Fruit fly (Drosophila melanogaster) whole organism, embryonic: ENCODE measurements around the gene CG46440.
A peak's percentile ranks its signal among the peaks of the same experiment; 100 is the strongest.

Experiments used
- Adf1 ChIP-seq: fragments of 200-800 bp; sonication (Bioruptor generic); IDR thresholded peaks from 2 replicates; pipeline ENCODE4 v1.3.6; 2022; ENCODE audit warnings: missing biosample characterization, missing genetic modification characterization
- Asciz ChIP-seq: fragments of 200-800 bp; sonication (Bioruptor generic); optimal IDR thresholded peaks from 2 replicates; lab custom pipeline; 2017; ENCODE audit warnings: missing biosample characterization, mild to moderate bottlenecking, missing genetic modification characterization, missing genetic modification reagents
- CG10431 ChIP-seq: fragments of 200-800 bp; sonication (Bioruptor generic); optimal IDR thresholded peaks from 3 replicates; lab custom pipeline; 2018; ENCODE audit warnings: missing biosample characterization, mild to moderate bottlenecking, missing genetic modification characterization
- CG11504 ChIP-seq: fragments of 200-800 bp; sonication (Bioruptor generic); optimal IDR thresholded peaks from 3 replicates; lab custom pipeline; 2019; ENCODE audit warnings: missing biosample characterization, mild to moderate bottlenecking, missing genetic modification characterization, moderate library complexity
- CG11560 ChIP-seq: fragments of 200-800 bp; sonication (Bioruptor generic); IDR thresholded peaks from 3 replicates; pipeline ENCODE4 v1.3.6; 2022; ENCODE audit warnings: missing biosample characterization, missing genetic modification characterization
- CG12659 ChIP-seq: fragments of 200-800 bp; sonication (Bioruptor generic); optimal IDR thresholded peaks from 3 replicates; lab custom pipeline; 2017; ENCODE audit warnings: mild to moderate bottlenecking, missing biosample characterization, missing genetic modification reagents, missing genetic modification characterization
- CG13287 ChIP-seq: fragments of 200-800 bp; sonication (Bioruptor generic); IDR thresholded peaks from 2 replicates; pipeline ENCODE4 v1.3.6; 2022; ENCODE audit warnings: missing biosample characterization, missing genetic modification characterization; ENCODE audit not compliant: partially characterized antibody
- CG14710 ChIP-seq: fragments of 200-800 bp; sonication (Bioruptor generic); optimal IDR thresholded peaks from 3 replicates; lab custom pipeline; 2019; ENCODE audit warnings: missing biosample characterization, mild to moderate bottlenecking, missing genetic modification characterization, moderate library complexity
- CG17186 ChIP-seq: fragments of 200-800 bp; sonication (Bioruptor generic); optimal IDR thresholded peaks from 3 replicates; lab custom pipeline; 2017; ENCODE audit warnings: missing biosample characterization, missing genetic modification reagents, missing genetic modification characterization
- CG18619 ChIP-seq: fragments of 200-800 bp; sonication (Bioruptor generic); optimal IDR thresholded peaks from 3 replicates; lab custom pipeline; 2017; ENCODE audit warnings: missing biosample characterization, mild to moderate bottlenecking, missing genetic modification characterization
- CG2120 ChIP-seq: fragments of 200-800 bp; sonication (Bioruptor generic); optimal IDR thresholded peaks from 3 replicates; lab custom pipeline; 2016; ENCODE audit warnings: missing biosample characterization, missing genetic modification characterization
- CG2129 ChIP-seq: fragments of 200-800 bp; sonication (Bioruptor generic); IDR thresholded peaks from 2 replicates; pipeline ENCODE4 v1.3.6; 2022; ENCODE audit warnings: missing biosample characterization, missing genetic modification characterization; ENCODE audit not compliant: partially characterized antibody
- CG42726 ChIP-seq: fragments of 200-800 bp; sonication (Bioruptor generic); IDR thresholded peaks from 2 replicates; pipeline ENCODE4 v1.3.6; 2022; ENCODE audit warnings: missing biosample characterization, missing genetic modification characterization; ENCODE audit not compliant: partially characterized antibody
- CG7963 ChIP-seq: fragments of 200-800 bp; sonication (Bioruptor generic); IDR thresholded peaks from 3 replicates; pipeline ENCODE4 v1.3.6; 2022; ENCODE audit warnings: missing biosample characterization, missing genetic modification characterization; ENCODE audit not compliant: partially characterized antibody
- CG8290 ChIP-seq, 3 experiments: fragments of 200-800 bp; sonication (Bioruptor generic); optimal IDR thresholded peaks; 2 replicates each; lab custom pipeline; 2016 to 2019; ENCODE audit warnings: missing biosample characterization in 3 of 3, missing genetic modification characterization in 3 of 3, mild to moderate bottlenecking in 2 of 3, moderate library complexity in 1 of 3
- D19A ChIP-seq: fragments of 200-800 bp; optimal IDR thresholded peaks from 3 replicates; lab custom pipeline; 2019; ENCODE audit warnings: missing biosample characterization, mild to moderate bottlenecking, missing genetic modification characterization, moderate library complexity
- Doc3 ChIP-seq: fragments of 200-800 bp; sonication (Bioruptor generic); IDR thresholded peaks from 3 replicates; pipeline ENCODE4 v1.3.6; 2022; ENCODE audit warnings: missing biosample characterization, missing genetic modification characterization; ENCODE audit not compliant: partially characterized antibody
- Dp ChIP-seq: fragments of 200-800 bp; sonication (Bioruptor generic); optimal IDR thresholded peaks from 2 replicates; lab custom pipeline; 2018; ENCODE audit warnings: missing biosample characterization, mild to moderate bottlenecking, missing genetic modification characterization, moderate library complexity
- HmgZ ChIP-seq: fragments of 200-800 bp; sonication (Bioruptor generic); optimal IDR thresholded peaks from 2 replicates; lab custom pipeline; 2018; ENCODE audit warnings: missing biosample characterization, mild to moderate bottlenecking, missing genetic modification characterization
- Hr78 ChIP-seq, 2 experiments: fragments of 200-800 bp in 1 of 2; fragments of >200 bp in 1 of 2; sonication (Bioruptor generic) in 1 of 2; optimal IDR thresholded peaks; 2 replicates each; lab custom pipeline; 2017 to 2019; ENCODE audit warnings: missing biosample characterization in 2 of 2, missing genetic modification characterization in 2 of 2, mild to moderate bottlenecking in 1 of 2, moderate library complexity in 1 of 2
- MESR4 ChIP-seq: fragments of 200-800 bp; sonication (Bioruptor generic); optimal IDR thresholded peaks from 2 replicates; lab custom pipeline; 2018; ENCODE audit warnings: missing biosample characterization, mild to moderate bottlenecking, missing genetic modification characterization, moderate library complexity
- Myb ChIP-seq: fragments of 200-800 bp; sonication (Bioruptor generic); optimal IDR thresholded peaks from 2 replicates; lab custom pipeline; 2016; ENCODE audit warnings: missing biosample characterization, missing genetic modification characterization
- Pdp1 ChIP-seq, 2 experiments: fragments of 200-800 bp; sonication (Bioruptor generic); optimal IDR thresholded peaks; 3 replicates each; lab custom pipeline; 2016; ENCODE audit warnings: missing biosample characterization in 2 of 2, missing genetic modification characterization in 2 of 2, mild to moderate bottlenecking in 1 of 2, moderate library complexity in 1 of 2
- Rfx ChIP-seq: fragments of 200-800 bp; sonication (Bioruptor generic); IDR thresholded peaks from 2 replicates; pipeline ENCODE4 v1.3.6; 2022; ENCODE audit warnings: missing biosample characterization, missing genetic modification characterization
- Xbp1 ChIP-seq: fragments of 200-800 bp; sonication (Bioruptor generic); optimal IDR thresholded peaks from 3 replicates; lab custom pipeline; 2016; ENCODE audit warnings: missing biosample characterization, mild to moderate bottlenecking, missing genetic modification characterization
- ato ChIP-seq: fragments of 200-800 bp; sonication (Bioruptor generic); IDR thresholded peaks from 2 replicates; pipeline ENCODE4 v1.3.6; 2022; ENCODE audit warnings: missing biosample characterization, missing genetic modification characterization; ENCODE audit not compliant: partially characterized antibody
- bbx ChIP-seq: fragments of 200-800 bp; sonication (Bioruptor generic); IDR thresholded peaks from 2 replicates; pipeline ENCODE4 v1.3.6; 2022; ENCODE audit warnings: missing biosample characterization, missing genetic modification characterization; ENCODE audit not compliant: partially characterized antibody
- chinmo ChIP-seq: fragments of 200-800 bp; sonication (Bioruptor generic); IDR thresholded peaks from 4 replicates; pipeline ENCODE4 v1.3.6; 2022; ENCODE audit warnings: missing biosample characterization, missing genetic modification characterization; ENCODE audit not compliant: partially characterized antibody
- gfzf ChIP-seq: fragments of 200-800 bp; sonication (Bioruptor generic); optimal IDR thresholded peaks from 2 replicates; lab custom pipeline; 2016; ENCODE audit warnings: missing biosample characterization, mild to moderate bottlenecking, missing genetic modification characterization, moderate library complexity
- grau ChIP-seq: fragments of 200-800 bp; optimal IDR thresholded peaks from 3 replicates; lab custom pipeline; 2019; ENCODE audit warnings: missing biosample characterization, mild to moderate bottlenecking, missing genetic modification characterization, moderate library complexity
- hbn ChIP-seq: fragments of 200-800 bp; sonication (Bioruptor generic); IDR thresholded peaks from 2 replicates; pipeline ENCODE4 v1.3.6; 2022; ENCODE audit warnings: missing biosample characterization, missing genetic modification characterization; ENCODE audit not compliant: partially characterized antibody
- knrl ChIP-seq: fragments of 200-800 bp; sonication (Bioruptor generic); IDR thresholded peaks from 3 replicates; pipeline ENCODE4 v1.3.6; 2022; ENCODE audit warnings: missing biosample characterization, missing genetic modification characterization; ENCODE audit not compliant: partially characterized antibody
- mam ChIP-seq: fragments of 200-800 bp; sonication (Bioruptor generic); optimal IDR thresholded peaks from 3 replicates; lab custom pipeline; 2016; ENCODE audit warnings: missing biosample characterization, missing genetic modification characterization
- pfk ChIP-seq: fragments of 200-800 bp; sonication (Bioruptor generic); optimal IDR thresholded peaks from 2 replicates; lab custom pipeline; 2018; ENCODE audit warnings: missing biosample characterization, mild to moderate bottlenecking, missing genetic modification characterization, moderate library complexity
- pzg ChIP-seq: fragments of 200-800 bp; sonication (Bioruptor generic); optimal IDR thresholded peaks from 3 replicates; lab custom pipeline; 2018; ENCODE audit warnings: missing biosample characterization, mild to moderate bottlenecking, missing genetic modification characterization, moderate library complexity
- row ChIP-seq: fragments of 200-800 bp; sonication (Bioruptor generic); IDR thresholded peaks from 3 replicates; pipeline ENCODE4 v1.3.6; 2022; ENCODE audit warnings: missing biosample characterization, missing genetic modification characterization
- sens ChIP-seq: fragments of 200-800 bp; sonication (Bioruptor generic); peaks from one replicate; lab custom pipeline; 2016; ENCODE audit warnings: missing biosample characterization, missing genetic modification characterization
- sens-2 ChIP-seq: fragments of 200-800 bp; sonication (Bioruptor generic); IDR thresholded peaks from 2 replicates; pipeline ENCODE4 v1.3.6; 2022; ENCODE audit warnings: missing biosample characterization, missing genetic modification characterization
- sna ChIP-seq: fragments of 200-800 bp; sonication (Bioruptor generic); IDR thresholded peaks from 2 replicates; pipeline ENCODE4 v1.3.6; 2022; ENCODE audit warnings: missing biosample characterization, missing genetic modification characterization; ENCODE audit not compliant: partially characterized antibody
- ssp ChIP-seq: fragments of 200-800 bp; sonication (Bioruptor generic); IDR thresholded peaks from 2 replicates; pipeline ENCODE4 v1.3.6; 2022; ENCODE audit warnings: missing biosample characterization, missing genetic modification characterization
- stwl ChIP-seq: fragments of 200-800 bp; sonication (Bioruptor generic); optimal IDR thresholded peaks from 3 replicates; lab custom pipeline; 2018; ENCODE audit warnings: missing biosample characterization, mild to moderate bottlenecking, missing genetic modification characterization, moderate library complexity
- tna ChIP-seq: fragments of 200-800 bp; sonication (Bioruptor generic); IDR thresholded peaks from 2 replicates; pipeline ENCODE4 v1.3.6; 2022; ENCODE audit warnings: missing biosample characterization, missing genetic modification characterization; ENCODE audit not compliant: partially characterized antibody
- trem ChIP-seq: fragments of 200-800 bp; optimal IDR thresholded peaks from 3 replicates; lab custom pipeline; 2019; ENCODE audit warnings: missing biosample characterization, mild to moderate bottlenecking, missing genetic modification characterization, moderate library complexity
- unc-4 ChIP-seq: fragments of 200-800 bp; sonication (Bioruptor generic); IDR thresholded peaks from 2 replicates; pipeline ENCODE4 v1.3.6; 2022; ENCODE audit warnings: missing biosample characterization, missing genetic modification characterization; ENCODE audit not compliant: partially characterized antibody
- vnd ChIP-seq: fragments of 200-800 bp; sonication (Bioruptor generic); IDR thresholded peaks from 3 replicates; pipeline ENCODE4 v1.3.6; 2022; ENCODE audit warnings: missing biosample characterization, missing genetic modification characterization; ENCODE audit not compliant: partially characterized antibody
- vvl ChIP-seq: fragments of 200-800 bp; sonication (Bioruptor generic); IDR thresholded peaks from 2 replicates; pipeline ENCODE4 v1.3.6; 2022; ENCODE audit warnings: missing biosample characterization, missing genetic modification characterization
- zen2 ChIP-seq: fragments of 200-800 bp; sonication (Bioruptor generic); IDR thresholded peaks from 3 replicates; pipeline ENCODE4 v1.3.6; 2022; ENCODE audit warnings: missing biosample characterization, missing genetic modification characterization; ENCODE audit not compliant: partially characterized antibody

Gene CG46440

DNA sequence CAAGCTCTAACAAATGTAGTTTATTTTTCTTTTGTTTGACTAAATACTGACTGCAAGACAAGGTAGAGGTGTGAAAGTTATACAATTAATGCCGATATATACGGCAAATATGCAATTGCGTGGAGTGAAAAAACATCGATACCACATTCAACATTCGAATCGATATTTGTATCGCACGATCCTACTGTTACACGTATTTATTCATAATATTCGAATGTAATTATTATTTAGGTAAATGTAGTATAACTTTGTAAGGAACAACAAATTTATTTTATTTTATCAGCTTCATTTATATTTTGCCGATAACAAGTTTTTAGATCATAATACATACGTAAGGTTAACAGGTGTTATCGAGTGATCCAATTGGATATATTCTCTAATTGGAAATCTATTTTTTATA, 22.2 kb downstream of the CG46440 start, which contains the start of gene Chc (continued):
- TF ChIP-seq pzg (GFP tag; lab: Kevin White, UChicago) (peak; percentile 78), ssp (GFP tag; lab: Robert Waterston, UW) (peak; percentile 36; the same call in 1 of the 2 replicates), gfzf (peak; percentile 37), sens-2 (GFP tag; lab: Robert Waterston, UW) (no peak), Hr78 (GFP tag; optimal IDR thresholded peaks at IDR 0.05; lab: Kevin White, UChicago) (no peak), trem (tag; lab: Kevin White, UChicago) (peak; percentile 44), CG13287 (GFP tag; lab: Robert Waterston, UW) (peak; percentile 96), CG11560 (peak; percentile 67; the same call in 1 of the 3 replicates), HmgZ (tag; lab: Kevin White, UChicago) (peak; percentile 58), CG18619 (GFP tag; lab: Kevin White, UChicago) (no peak), unc-4 (GFP tag; lab: Robert Waterston, UW) (peak; percentile 95), sens (GFP tag; lab: Kevin White, UChicago) (peak; percentile 57), pfk (no peak), bbx (peak; percentile 99), stwl (peak; percentile 60), chinmo (GFP tag; lab: Robert Waterston, UW) (peak; percentile 98), D19A (peak; percentile 19), grau (tag; lab: Kevin White, UChicago) (peak; percentile 9), Asciz (GFP tag; lab: Kevin White, UChicago) (no peak), Rfx (GFP tag; lab: Robert Waterston, UW) (peak; percentile 36; the same call in 1 of the 2 replicates), Pdp1 (GFP tag; optimal IDR thresholded peaks at IDR 0.05; lab: Kevin White, UChicago) (peak in 1 of 2 experiments; percentile 94), Adf1 (GFP tag; lab: Robert Waterston, UW) (no peak), Myb (GFP tag; lab: Kevin White, UChicago) (peak; percentile 40), knrl (peak; percentile 96), CG42726 (GFP tag; lab: Robert Waterston, UW) (peak; percentile 96), MESR4 (GFP tag; lab: Kevin White, UChicago) (peak; percentile 7), CG8290 (GFP tag; optimal IDR thresholded peaks at IDR 0.05; lab: Kevin White, UChicago) (peak; percentile 68), CG8290 (tag; optimal IDR thresholded peaks at IDR 0.05; lab: Kevin White, UChicago) (peak in 1 of 2 experiments; percentile 40), CG2129 (GFP tag; lab: Robert Waterston, UW) (peak; percentile 88), mam (GFP tag; lab: Kevin White, UChicago) (peak; percentile 5), ato (GFP tag; lab: Robert Waterston, UW) (peak; percentile 96), Xbp1 (GFP tag; lab: Kevin White, UChicago) (peak; percentile 20), zen2 (GFP tag; lab: Robert Waterston, UW) (peak; percentile 95), CG14710 (tag; lab: Kevin White, UChicago) (peak; percentile 54), CG10431 (GFP tag; lab: Kevin White, UChicago) (no peak), CG7963 (GFP tag; lab: Robert Waterston, UW) (peak; percentile 97), Doc3 (GFP tag; lab: Robert Waterston, UW) (peak; percentile 91), vvl (GFP tag; lab: Robert Waterston, UW) (0 out of 2 replicates have a peak, but pooled peaks have one; percentile 31), sna (GFP tag; lab: Robert Waterston, UW) (peak; percentile 92), CG11504 (tag; lab: Kevin White, UChicago) (no peak), row (GFP tag; lab: Robert Waterston, UW) (peak; percentile 68), CG17186 (GFP tag; lab: Kevin White, UChicago) (peak; percentile 32), CG2120 (GFP tag; lab: Kevin White, UChicago) (peak; percentile 21), hbn (peak; percentile 94), Dp (GFP tag; lab: Kevin White, UChicago) (peak; percentile 43), vnd (GFP tag; lab: Robert Waterston, UW) (peak; percentile 96), CG12659 (peak; percentile 3), tna (GFP tag; lab: Robert Waterston, UW) (peak; percentile 96)
